Worm (Caenorhabditis elegans) whole organism, early embryonic: ENCODE measurements around the gene R08E3.1.

Experiments
- B0310.2 ChIP-seq: sonication (generic microtip); optimal IDR thresholded peaks from 2 replicates; lab custom pipeline; 2016; ENCODE audit warnings: mild to moderate bottlenecking, missing genetic modification characterization, missing compliant biosample characterization
- F13C5.2 ChIP-seq: sonication (generic microtip); optimal IDR thresholded peaks from 2 replicates; lab custom pipeline; 2017; ENCODE audit warnings: mild to moderate bottlenecking, missing genetic modification characterization, inconsistent platforms, missing compliant biosample characterization
- aly-1 ChIP-seq: sonication (generic microtip); optimal IDR thresholded peaks from 2 replicates; lab custom pipeline; 2016; ENCODE audit warnings: missing genetic modification characterization, missing compliant biosample characterization
- ama-1 ChIP-seq: fragments of 150-350 bp; optimal IDR thresholded peaks from 2 replicates; lab custom pipeline; 2014
- ceh-13 ChIP-seq: fragments of 200-800 bp; sonication (Bioruptor generic); optimal IDR thresholded peaks from 2 replicates; lab custom pipeline; 2018; ENCODE audit warnings: mild to moderate bottlenecking, missing genetic modification characterization, missing compliant biosample characterization
- ceh-36 ChIP-seq: sonication (generic microtip); optimal IDR thresholded peaks from 2 replicates; lab custom pipeline; 2016; ENCODE audit warnings: missing genetic modification characterization, inconsistent platforms, missing compliant biosample characterization
- ets-7 ChIP-seq: sonication (generic microtip); optimal IDR thresholded peaks from 2 replicates; lab custom pipeline; 2016; ENCODE audit warnings: missing genotype, missing genetic modification characterization, missing compliant biosample characterization
- flt-1 ChIP-seq: fragments of 200-800 bp; sonication (Bioruptor generic); IDR thresholded peaks from 2 replicates; pipeline ENCODE4 v1.3.6; 2022; ENCODE audit warnings: missing genetic modification characterization, missing compliant biosample characterization
- hmbx-1 ChIP-seq: sonication (generic microtip); optimal IDR thresholded peaks from 2 replicates; lab custom pipeline; 2016; ENCODE audit warnings: mild to moderate bottlenecking, missing genetic modification characterization, missing compliant biosample characterization
- hmg-4 ChIP-seq: fragments of 200-800 bp; sonication (Bioruptor generic); optimal IDR thresholded peaks from 2 replicates; lab custom pipeline; 2018; ENCODE audit warnings: mild to moderate bottlenecking, missing genetic modification characterization, missing compliant biosample characterization
- hnd-1 ChIP-seq: sonication (generic microtip); optimal IDR thresholded peaks from 2 replicates; lab custom pipeline; 2016; ENCODE audit warnings: missing genetic modification characterization, missing compliant biosample characterization
- pes-1 ChIP-seq: fragments of 200-800 bp; sonication (Bioruptor generic); IDR thresholded peaks from 2 replicates; pipeline ENCODE4 v1.3.6; 2022; ENCODE audit warnings: missing genetic modification reagents, missing genetic modification characterization, missing compliant biosample characterization
- scrt-1 ChIP-seq: fragments of 200-800 bp; sonication (Bioruptor generic); IDR thresholded peaks from 2 replicates; pipeline ENCODE4 v1.3.6; 2022; ENCODE audit warnings: missing genetic modification characterization, missing compliant biosample characterization
- sea-1 ChIP-seq: fragments of 200-800 bp; sonication (Bioruptor generic); conservative IDR thresholded peaks from 2 replicates; pipeline ENCODE4 v1.3.6; 2022; ENCODE audit warnings: missing genetic modification characterization, missing compliant biosample characterization
- tbx-11 ChIP-seq: fragments of 200-800 bp; sonication (Bioruptor generic); IDR thresholded peaks from 2 replicates; pipeline ENCODE4 v1.3.6; 2022; ENCODE audit warnings: missing genetic modification characterization, missing compliant biosample characterization
- tbx-37 ChIP-seq: fragments of 200-800 bp; sonication (Bioruptor generic); conservative IDR thresholded peaks from 2 replicates; pipeline ENCODE4 v1.3.6; 2022; ENCODE audit warnings: missing genetic modification reagents, missing genetic modification characterization, missing compliant biosample characterization
- tra-4 ChIP-seq: sonication (generic microtip); optimal IDR thresholded peaks from 2 replicates; lab custom pipeline; 2017; ENCODE audit warnings: missing genetic modification characterization, missing compliant biosample characterization

R08E3.1 gene

DNA sequence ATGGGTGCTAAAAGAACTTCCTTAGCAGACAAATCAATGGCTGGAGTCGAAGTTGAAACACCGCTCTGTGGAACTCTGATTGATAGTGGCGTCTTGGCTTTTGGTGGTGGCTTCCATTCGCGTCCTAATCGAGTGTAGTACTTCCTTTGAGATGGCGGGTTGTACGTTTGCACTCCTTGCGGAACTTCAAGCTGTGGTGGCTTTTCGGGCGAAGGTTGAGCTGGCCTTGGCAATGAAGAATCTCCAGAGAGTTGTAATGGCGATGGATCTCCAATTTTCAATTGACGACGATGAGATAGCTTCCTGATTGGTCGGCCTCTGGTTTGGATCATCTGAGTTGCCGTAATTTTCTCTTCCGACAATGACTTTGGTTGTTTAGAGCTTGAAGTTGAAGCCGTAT lies 18.2 kb downstream of the R08E3.1 start:
- TF ChIP-seq tbx-37 (GFP tag; lab: Robert Waterston, UW) (no peak), aly-1 (no peak), ceh-36 (tag; lab: Kevin White, UChicago) (no peak), hmg-4 (GFP tag; lab: Kevin White, UChicago) (no peak), scrt-1 (no peak), ceh-13 (no peak), hmbx-1 (tag; lab: Kevin White, UChicago) (no peak), ama-1 (lab: Kevin White, UChicago) (no peak), tbx-11 (GFP tag; lab: Robert Waterston, UW) (no peak), B0310.2 (no peak), hnd-1 (tag; lab: Kevin White, UChicago) (no peak), sea-1 (GFP tag; lab: Robert Waterston, UW) (no peak)

DNA sequence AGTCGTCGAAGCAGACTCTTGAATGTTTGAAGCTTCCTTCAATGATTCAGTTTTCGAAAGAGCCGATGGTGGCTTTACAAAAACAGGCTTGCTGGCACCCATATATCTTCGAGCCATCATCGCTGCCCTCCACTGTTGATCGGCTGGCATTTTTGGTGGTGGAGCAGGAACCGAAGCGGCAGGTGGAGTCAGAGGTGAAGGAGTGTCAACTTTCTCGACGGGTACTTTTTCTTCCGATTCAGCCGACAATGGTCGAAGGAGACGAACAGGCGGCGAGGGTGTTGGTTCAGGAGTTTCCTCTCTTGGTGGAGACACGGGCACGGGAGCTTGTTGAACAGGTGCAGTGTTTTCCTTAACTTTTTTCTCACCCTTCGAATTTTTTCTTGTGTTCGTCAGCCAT lies 19.9 kb downstream of the R08E3.1 start:
- no peak for TF ChIP-seq ets-7 (tag; lab: Kevin White, UChicago)
- no peak for TF ChIP-seq tbx-11 (GFP tag; lab: Robert Waterston, UW)
- no peak for TF ChIP-seq tbx-37 (GFP tag; lab: Robert Waterston, UW)
- TF ChIP-seq sea-1 (GFP tag; lab: Robert Waterston, UW): no peak
- TF ChIP-seq ama-1 (lab: Kevin White, UChicago): no peak
- no peak for TF ChIP-seq hmg-4 (GFP tag; lab: Kevin White, UChicago)
- TF ChIP-seq aly-1: no peak
- TF ChIP-seq hmbx-1 (tag; lab: Kevin White, UChicago): no peak
- TF ChIP-seq ceh-13: no peak
- TF ChIP-seq B0310.2: no peak
- no peak for TF ChIP-seq flt-1 (GFP tag; lab: Robert Waterston, UW)
- no peak for TF ChIP-seq tra-4 (tag; lab: Kevin White, UChicago)
- no peak for TF ChIP-seq ceh-36 (tag; lab: Kevin White, UChicago)
- no peak for TF ChIP-seq pes-1 (GFP tag; lab: Robert Waterston, UW)
- no peak for TF ChIP-seq hnd-1 (tag; lab: Kevin White, UChicago)
- TF ChIP-seq scrt-1: no peak
- TF ChIP-seq F13C5.2 (tag; lab: Kevin White, UChicago): no peak

DNA sequence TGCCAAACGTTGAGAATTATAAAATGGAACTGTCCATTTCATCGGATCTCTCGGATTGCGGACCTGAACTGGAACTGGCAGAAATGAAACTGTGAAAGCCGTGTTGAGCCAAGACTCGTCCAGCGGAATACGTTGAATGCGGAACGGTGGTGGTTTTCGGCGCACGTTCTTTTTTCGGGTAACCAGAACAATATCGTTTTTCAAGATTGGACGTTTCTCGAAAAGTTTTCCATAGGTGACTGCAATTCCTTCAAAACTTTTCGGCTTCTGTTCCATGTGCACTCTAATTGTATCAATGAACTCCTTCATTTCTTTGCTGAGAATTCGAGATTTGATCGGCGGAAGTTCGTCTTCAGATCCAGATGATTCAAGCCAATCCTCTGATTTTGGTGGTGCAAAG lies 22.3 kb downstream of the R08E3.1 start:
- no peak for TF ChIP-seq tbx-11 (GFP tag; lab: Robert Waterston, UW)
- TF ChIP-seq ets-7 (tag; lab: Kevin White, UChicago): no peak
- TF ChIP-seq B0310.2: no peak
- no peak for TF ChIP-seq hmg-4 (GFP tag; lab: Kevin White, UChicago)
- TF ChIP-seq tbx-37 (GFP tag; lab: Robert Waterston, UW): no peak
- TF ChIP-seq ama-1 (lab: Kevin White, UChicago): no peak
- TF ChIP-seq ceh-13: no peak
- TF ChIP-seq hmbx-1 (tag; lab: Kevin White, UChicago): no peak
- no peak for TF ChIP-seq aly-1
- TF ChIP-seq ceh-36 (tag; lab: Kevin White, UChicago): no peak
- TF ChIP-seq pes-1 (GFP tag; lab: Robert Waterston, UW): no peak
- no peak for TF ChIP-seq tra-4 (tag; lab: Kevin White, UChicago)

DNA sequence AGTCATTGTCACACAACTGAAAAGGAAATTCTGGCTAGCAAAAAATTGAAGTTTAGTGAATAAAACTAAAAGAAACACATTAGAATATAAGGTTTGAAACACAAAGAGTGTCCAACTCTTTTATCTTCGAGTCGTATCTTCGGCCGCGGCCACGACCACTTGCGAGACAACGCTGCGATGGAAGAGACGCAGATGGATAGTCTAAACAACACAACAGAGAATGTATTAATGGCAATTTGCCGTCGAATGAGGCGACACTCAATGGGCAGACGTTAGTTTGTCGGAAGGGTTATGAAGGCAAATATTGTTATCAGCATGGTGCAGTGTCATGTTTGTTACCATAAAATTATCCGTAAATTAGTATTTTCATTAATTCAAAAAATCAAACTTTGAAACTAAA lies 30.6 kb downstream of the R08E3.1 start, which contains the start of gene F39C12.1:
Gene F39C12.1 (minus strand): TSS at position 136 of the 400 bp plus-strand sequence.
- no peak for TF ChIP-seq ceh-13
- TF ChIP-seq hmg-4 (GFP tag; lab: Kevin White, UChicago): no peak
- TF ChIP-seq B0310.2: no peak
- no peak for TF ChIP-seq aly-1
- TF ChIP-seq sea-1 (GFP tag; lab: Robert Waterston, UW): no peak
- no peak for TF ChIP-seq hnd-1 (tag; lab: Kevin White, UChicago)
- no peak for TF ChIP-seq hmbx-1 (tag; lab: Kevin White, UChicago)
- no peak for TF ChIP-seq ets-7 (tag; lab: Kevin White, UChicago)
- TF ChIP-seq tbx-11 (GFP tag; lab: Robert Waterston, UW): no peak
- TF ChIP-seq F13C5.2 (tag; lab: Kevin White, UChicago): no peak
- no peak for TF ChIP-seq flt-1 (GFP tag; lab: Robert Waterston, UW)
- no peak for TF ChIP-seq ama-1 (lab: Kevin White, UChicago)
- no peak for TF ChIP-seq pes-1 (GFP tag; lab: Robert Waterston, UW)
- TF ChIP-seq tra-4 (tag; lab: Kevin White, UChicago): no peak
- TF ChIP-seq ceh-36 (tag; lab: Kevin White, UChicago): no peak
- no peak for TF ChIP-seq scrt-1
- no peak for TF ChIP-seq tbx-37 (GFP tag; lab: Robert Waterston, UW)

DNA sequence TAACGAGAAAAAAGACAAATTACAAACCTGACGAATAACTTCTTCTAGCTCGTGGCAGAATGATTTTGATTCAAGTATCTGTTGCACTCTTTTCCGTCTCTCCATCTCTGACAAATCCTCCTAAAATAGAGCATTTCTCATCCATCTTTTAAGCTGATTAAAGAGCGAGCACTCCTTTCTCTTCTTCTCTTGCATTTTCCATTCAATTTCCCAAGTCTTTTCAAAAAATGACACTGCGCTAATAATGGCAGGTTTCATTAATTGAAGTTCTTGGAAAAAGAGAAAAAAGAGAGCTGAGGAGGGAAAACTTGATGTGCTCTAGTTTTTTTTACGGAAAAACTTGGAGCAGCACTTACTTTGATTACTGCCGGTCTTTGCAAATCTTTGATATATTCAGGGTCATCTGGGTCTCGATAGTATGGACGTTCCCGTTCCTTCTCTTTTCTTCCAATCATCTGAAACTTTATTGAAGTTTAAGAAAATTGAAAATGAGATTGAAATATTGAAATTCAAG lies 37.2 kb downstream of the R08E3.1 start, which contains the start of gene add-1:
Gene add-1 (minus strand): TSS at position 464 of the 514 bp plus-strand sequence.
- no peak for TF ChIP-seq ceh-13
- TF ChIP-seq sea-1 (GFP tag; lab: Robert Waterston, UW): no peak
- no peak for TF ChIP-seq ets-7 (tag; lab: Kevin White, UChicago)
- no peak for TF ChIP-seq scrt-1
- no peak for TF ChIP-seq hmbx-1 (tag; lab: Kevin White, UChicago)
- no peak for TF ChIP-seq ama-1 (lab: Kevin White, UChicago)

DNA sequence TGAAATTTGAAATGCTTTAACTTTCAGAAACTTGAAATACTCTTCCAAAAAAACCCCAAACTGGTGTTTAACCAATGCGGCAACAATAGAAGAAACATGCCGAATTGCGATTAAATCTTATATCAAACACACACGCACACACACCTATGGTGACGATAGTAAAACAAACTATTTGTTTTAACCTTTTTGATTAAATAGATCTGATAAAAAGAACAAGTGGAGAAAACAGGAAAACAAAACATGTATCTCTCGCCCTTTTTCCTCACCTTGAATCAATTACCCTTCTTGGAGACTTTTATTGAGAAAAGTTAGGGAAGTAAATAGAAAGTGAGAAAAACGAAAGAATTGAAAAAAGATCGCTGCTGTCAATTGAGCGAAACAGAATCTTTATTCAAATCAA lies 39.0 kb downstream of the R08E3.1 start:
- no peak for TF ChIP-seq B0310.2
- TF ChIP-seq ceh-36 (tag; lab: Kevin White, UChicago): no peak
- TF ChIP-seq flt-1 (GFP tag; lab: Robert Waterston, UW): no peak
- TF ChIP-seq sea-1 (GFP tag; lab: Robert Waterston, UW): no peak
- no peak for TF ChIP-seq F13C5.2 (tag; lab: Kevin White, UChicago)
- TF ChIP-seq tbx-11 (GFP tag; lab: Robert Waterston, UW): no peak
- no peak for TF ChIP-seq ama-1 (lab: Kevin White, UChicago)
- TF ChIP-seq scrt-1: no peak
- TF ChIP-seq ets-7 (tag; lab: Kevin White, UChicago): no peak
- no peak for TF ChIP-seq ceh-13
- TF ChIP-seq hmg-4 (GFP tag; lab: Kevin White, UChicago): no peak
- TF ChIP-seq tbx-37 (GFP tag; lab: Robert Waterston, UW): no peak
- no peak for TF ChIP-seq pes-1 (GFP tag; lab: Robert Waterston, UW)

DNA sequence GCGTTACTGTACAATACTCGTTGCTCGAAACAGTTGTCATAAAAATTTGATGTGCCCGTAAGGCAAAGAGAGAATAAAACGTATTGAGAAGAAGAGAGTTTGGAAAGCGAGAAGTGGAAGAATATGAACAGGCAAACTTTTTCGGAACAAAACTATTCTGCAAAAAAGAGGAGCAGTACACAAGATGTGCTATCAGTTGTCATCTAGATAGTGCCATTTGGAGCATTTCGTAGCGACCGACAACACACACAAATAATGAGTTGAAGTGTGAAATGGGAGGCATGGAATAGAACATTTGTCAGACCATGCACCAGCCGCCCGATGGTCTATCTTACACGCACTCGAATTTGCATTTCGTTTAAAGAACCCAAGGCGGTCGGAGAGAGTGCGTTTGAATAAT lies 39.6 kb downstream of the R08E3.1 start:
- TF ChIP-seq B0310.2: no peak
- TF ChIP-seq hnd-1 (tag; lab: Kevin White, UChicago): no peak
- TF ChIP-seq ets-7 (tag; lab: Kevin White, UChicago): no peak
- TF ChIP-seq sea-1 (GFP tag; lab: Robert Waterston, UW): no peak
- TF ChIP-seq aly-1: no peak
- no peak for TF ChIP-seq tbx-37 (GFP tag; lab: Robert Waterston, UW)
- no peak for TF ChIP-seq hmbx-1 (tag; lab: Kevin White, UChicago)
- TF ChIP-seq hmg-4 (GFP tag; lab: Kevin White, UChicago): no peak
- no peak for TF ChIP-seq pes-1 (GFP tag; lab: Robert Waterston, UW)
- TF ChIP-seq tbx-11 (GFP tag; lab: Robert Waterston, UW): no peak
- no peak for TF ChIP-seq ceh-13
- no peak for TF ChIP-seq tra-4 (tag; lab: Kevin White, UChicago)
- no peak for TF ChIP-seq ceh-36 (tag; lab: Kevin White, UChicago)
- TF ChIP-seq flt-1 (GFP tag; lab: Robert Waterston, UW): no peak
- no peak for TF ChIP-seq ama-1 (lab: Kevin White, UChicago)
- no peak for TF ChIP-seq F13C5.2 (tag; lab: Kevin White, UChicago)
